Worm (Caenorhabditis elegans): ENCODE data around the gene cdc-25.2.

- TF ChIP-seq K12H6.12 (tag; optimal IDR thresholded peaks at IDR 0.05) (no peak), lsl-1 (GFP tag; optimal IDR thresholded peaks at IDR 0.05) (no peak), unc-62 (GFP tag; optimal IDR thresholded peaks at IDR 0.05) (no peak), hrde-1 (tag; optimal IDR thresholded peaks at IDR 0.05; ENCODE audit: borderline replicate concordance) (no peak), nfya-2 (GFP tag; IDR thresholded peaks at IDR 0.05) (no peak), tbx-9 (tag; optimal IDR thresholded peaks at IDR 0.05; ENCODE audit: borderline replicate concordance) (no peak), unc-130 (GFP tag; optimal IDR thresholded peaks at IDR 0.05) (no peak)
These were observed 43.2 kb downstream of the cdc-25.2 start, which contains the start of gene nhr-177 for ce11 chrV:1610097-1610496.
